Fruit fly (Drosophila melanogaster) whole organism, prepupa: ENCODE data around the gene Oseg4.

Source experiments
- CG10631 ChIP-seq: fragments of 200-800 bp; sonication (Bioruptor generic); optimal IDR thresholded peaks from 2 replicates; lab custom pipeline; 2016; ENCODE audit warnings: missing biosample characterization, missing genetic modification characterization
- CG10669 ChIP-seq: fragments of 200-800 bp; sonication (Bioruptor generic); optimal IDR thresholded peaks from 3 replicates; lab custom pipeline; 2018; ENCODE audit warnings: missing biosample characterization, mild to moderate bottlenecking, missing genetic modification characterization, moderate library complexity
- CG11902 ChIP-seq: fragments of 200-800 bp; sonication (Bioruptor generic); optimal IDR thresholded peaks from 3 replicates; lab custom pipeline; 2016; ENCODE audit warnings: missing biosample characterization, missing genetic modification characterization
- CG15336 ChIP-seq: fragments of 200-800 bp; sonication (Bioruptor generic); IDR thresholded peaks from 2 replicates; pipeline ENCODE4 v1.3.6; 2022; ENCODE audit warnings: missing biosample characterization, missing genetic modification characterization
- CG1621 ChIP-seq: fragments of 200-800 bp; sonication (Bioruptor generic); optimal IDR thresholded peaks from 3 replicates; lab custom pipeline; 2018; ENCODE audit warnings: missing biosample characterization, mild to moderate bottlenecking, missing genetic modification characterization
- CG16779 ChIP-seq: fragments of 200-800 bp; sonication (Bioruptor generic); optimal IDR thresholded peaks from 3 replicates; lab custom pipeline; 2017; ENCODE audit warnings: missing biosample characterization, mild to moderate bottlenecking, missing genetic modification characterization
- CG3032 ChIP-seq: fragments of 200-800 bp; optimal IDR thresholded peaks from 2 replicates; lab custom pipeline; 2019; ENCODE audit warnings: missing biosample characterization, mild to moderate bottlenecking, missing genetic modification characterization, moderate library complexity
- CG31627 ChIP-seq: fragments of 200-800 bp; sonication (Bioruptor generic); optimal IDR thresholded peaks from 3 replicates; lab custom pipeline; 2016; ENCODE audit warnings: missing biosample characterization, missing genetic modification characterization
- CG32006 ChIP-seq: fragments of 200-800 bp; sonication (Bioruptor generic); optimal IDR thresholded peaks from 3 replicates; lab custom pipeline; 2017; ENCODE audit warnings: missing biosample characterization, mild to moderate bottlenecking, missing genetic modification characterization
- CG34406 ChIP-seq: fragments of 200-800 bp; sonication (Bioruptor generic); optimal IDR thresholded peaks from 3 replicates; lab custom pipeline; 2016; ENCODE audit warnings: missing biosample characterization, missing genetic modification characterization
- CG4318 ChIP-seq: fragments of 200-800 bp; sonication (Bioruptor generic); optimal IDR thresholded peaks from 3 replicates; lab custom pipeline; 2017; ENCODE audit warnings: missing biosample characterization, mild to moderate bottlenecking, missing genetic modification characterization
- CG6163 ChIP-seq: fragments of 200-800 bp; sonication (Bioruptor generic); IDR thresholded peaks from 3 replicates; pipeline ENCODE4 v1.3.6; 2022; ENCODE audit warnings: missing biosample characterization, missing genetic modification characterization
- CG6276 ChIP-seq: fragments of 200-800 bp; sonication (Bioruptor generic); optimal IDR thresholded peaks from 2 replicates; lab custom pipeline; 2017; ENCODE audit warnings: missing biosample characterization, mild to moderate bottlenecking, missing genetic modification characterization
- CG6808 ChIP-seq: fragments of 200-800 bp; sonication (Bioruptor generic); optimal IDR thresholded peaks from 3 replicates; lab custom pipeline; 2017; ENCODE audit warnings: missing biosample characterization, missing genetic modification characterization, mild to moderate bottlenecking, moderate library complexity, missing genetic modification reagents
- CG6854 ChIP-seq: fragments of 200-800 bp; sonication (Bioruptor generic); optimal IDR thresholded peaks from 2 replicates; lab custom pipeline; 2017; ENCODE audit warnings: missing biosample characterization, mild to moderate bottlenecking, missing genetic modification characterization
- CG7368 ChIP-seq: fragments of 200-800 bp; sonication (Bioruptor generic); optimal IDR thresholded peaks from 3 replicates; lab custom pipeline; 2016; ENCODE audit warnings: missing biosample characterization, missing genetic modification characterization
- CG8119 ChIP-seq: fragments of 200-800 bp; sonication (Bioruptor generic); IDR thresholded peaks from 3 replicates; pipeline ENCODE4 v1.3.6; 2022; ENCODE audit warnings: missing biosample characterization, missing genetic modification characterization
- CG8319 ChIP-seq: fragments of 200-800 bp; sonication (Bioruptor generic); optimal IDR thresholded peaks from 3 replicates; lab custom pipeline; 2016; ENCODE audit warnings: missing biosample characterization, missing genetic modification characterization
- CG8632 ChIP-seq: fragments of 200-800 bp; sonication (Bioruptor generic); optimal IDR thresholded peaks from 3 replicates; lab custom pipeline; 2016; ENCODE audit warnings: missing biosample characterization, missing genetic modification characterization
- CG9139 ChIP-seq: fragments of 200-800 bp; sonication (Bioruptor generic); optimal IDR thresholded peaks from 3 replicates; lab custom pipeline; 2017; ENCODE audit warnings: missing biosample characterization, mild to moderate bottlenecking, missing genetic modification characterization
- Eip75B ChIP-seq: fragments of 200-800 bp; sonication (Bioruptor generic); optimal IDR thresholded peaks from 3 replicates; lab custom pipeline; 2016; ENCODE audit warnings: missing biosample characterization, missing genetic modification characterization
- Eip78C ChIP-seq: fragments of 200-800 bp; sonication (Bioruptor generic); peaks from one replicate; lab custom pipeline; 2016; ENCODE audit warnings: missing biosample characterization, missing genetic modification characterization
- Eip93F ChIP-seq: fragments of 200-800 bp; sonication (Bioruptor generic); optimal IDR thresholded peaks from 2 replicates; lab custom pipeline; 2016; ENCODE audit warnings: missing biosample characterization, mild to moderate bottlenecking, missing genetic modification characterization
- Ets96B ChIP-seq: fragments of 200-800 bp; optimal IDR thresholded peaks from 2 replicates; lab custom pipeline; 2019; ENCODE audit warnings: missing biosample characterization, mild to moderate bottlenecking, missing genetic modification characterization, moderate library complexity
- Hr38 ChIP-seq: sonication (Bioruptor generic); optimal IDR thresholded peaks from 2 replicates; lab custom pipeline; 2016; ENCODE audit warnings: missing biosample characterization, missing genetic modification characterization
- Hr39 ChIP-seq: fragments of 200-800 bp; sonication (Bioruptor generic); optimal IDR thresholded peaks from 2 replicates; lab custom pipeline; 2016; ENCODE audit warnings: missing biosample characterization, missing genetic modification characterization
- Hr4 ChIP-seq: fragments of 200-800 bp; sonication (Bioruptor generic); optimal IDR thresholded peaks from 3 replicates; lab custom pipeline; 2016; ENCODE audit warnings: missing biosample characterization, missing genetic modification characterization
- Lpt ChIP-seq: fragments of 200-800 bp; sonication (Bioruptor generic); optimal IDR thresholded peaks from 3 replicates; lab custom pipeline; 2016; ENCODE audit warnings: missing biosample characterization, missing genetic modification characterization
- OdsH ChIP-seq: fragments of 200-800 bp; sonication (Bioruptor generic); optimal IDR thresholded peaks from 3 replicates; lab custom pipeline; 2016; ENCODE audit warnings: missing biosample characterization, missing genetic modification characterization
- Sox14 ChIP-seq: fragments of 200-800 bp; sonication (Bioruptor generic); optimal IDR thresholded peaks from 3 replicates; lab custom pipeline; 2016; ENCODE audit warnings: missing biosample characterization, missing genetic modification characterization
- Sox15 ChIP-seq: fragments of 200-800 bp; sonication (Bioruptor generic); optimal IDR thresholded peaks from 3 replicates; lab custom pipeline; 2016; ENCODE audit warnings: missing biosample characterization, missing genetic modification characterization
- acj6 ChIP-seq: fragments of 200-800 bp; sonication (Bioruptor generic); optimal IDR thresholded peaks from 3 replicates; lab custom pipeline; 2016; ENCODE audit warnings: missing biosample characterization, missing genetic modification characterization
- dac ChIP-seq: fragments of 200-800 bp; sonication (Bioruptor generic); optimal IDR thresholded peaks from 2 replicates; lab custom pipeline; 2017; ENCODE audit warnings: missing biosample characterization, mild to moderate bottlenecking, missing genetic modification characterization
- dsx ChIP-seq: fragments of 200-800 bp; optimal IDR thresholded peaks from 3 replicates; lab custom pipeline; 2019; ENCODE audit warnings: missing biosample characterization, mild to moderate bottlenecking, missing genetic modification characterization, moderate library complexity; ENCODE audit not compliant: poor library complexity, severe bottlenecking
- eg ChIP-seq: fragments of 200-800 bp; sonication (Bioruptor generic); IDR thresholded peaks from 3 replicates; pipeline ENCODE4 v1.3.6; 2022; ENCODE audit warnings: missing biosample characterization, missing genetic modification characterization
- esn ChIP-seq: fragments of 200-800 bp; sonication (Bioruptor generic); optimal IDR thresholded peaks from 2 replicates; lab custom pipeline; 2016; ENCODE audit warnings: missing biosample characterization, mild to moderate bottlenecking, missing genetic modification characterization, moderate library complexity
- fd59A ChIP-seq: fragments of 200-800 bp; sonication (Bioruptor generic); optimal IDR thresholded peaks from 2 replicates; lab custom pipeline; 2017; ENCODE audit warnings: missing biosample characterization, mild to moderate bottlenecking, missing genetic modification characterization, missing genetic modification reagents
- fkh ChIP-seq: fragments of 200-800 bp; sonication (Bioruptor generic); optimal IDR thresholded peaks from 3 replicates; lab custom pipeline; 2017; ENCODE audit warnings: missing biosample characterization, mild to moderate bottlenecking, missing genetic modification characterization, moderate library complexity
- net ChIP-seq: fragments of 200-800 bp; sonication (Bioruptor generic); optimal IDR thresholded peaks from 3 replicates; lab custom pipeline; 2016; ENCODE audit warnings: missing biosample characterization, missing genetic modification characterization
- salr ChIP-seq, 2 experiments: fragments of 200-800 bp; sonication (Bioruptor generic); optimal IDR thresholded peaks; 3 replicates each; lab custom pipeline; 2016 to 2018; ENCODE audit warnings: missing biosample characterization in 2 of 2, missing genetic modification characterization in 2 of 2, mild to moderate bottlenecking in 1 of 2
- ss ChIP-seq, 2 experiments: fragments of 200-800 bp; sonication (Bioruptor generic); optimal IDR thresholded peaks; 2 replicates in 1 of 2; 3 replicates in 1 of 2; lab custom pipeline; 2017 to 2018; ENCODE audit warnings: mild to moderate bottlenecking in 2 of 2, missing biosample characterization in 2 of 2, missing genetic modification characterization in 2 of 2, moderate library complexity in 1 of 2
- svp ChIP-seq: fragments of 200-800 bp; sonication (Bioruptor generic); peaks from one replicate; lab custom pipeline; 2016; ENCODE audit warnings: missing biosample characterization, missing genetic modification characterization
- vri ChIP-seq: fragments of 200-800 bp; sonication (Bioruptor generic); optimal IDR thresholded peaks from 3 replicates; lab custom pipeline; 2016; ENCODE audit warnings: missing biosample characterization, mild to moderate bottlenecking, missing genetic modification characterization

Gene Oseg4

DNA sequence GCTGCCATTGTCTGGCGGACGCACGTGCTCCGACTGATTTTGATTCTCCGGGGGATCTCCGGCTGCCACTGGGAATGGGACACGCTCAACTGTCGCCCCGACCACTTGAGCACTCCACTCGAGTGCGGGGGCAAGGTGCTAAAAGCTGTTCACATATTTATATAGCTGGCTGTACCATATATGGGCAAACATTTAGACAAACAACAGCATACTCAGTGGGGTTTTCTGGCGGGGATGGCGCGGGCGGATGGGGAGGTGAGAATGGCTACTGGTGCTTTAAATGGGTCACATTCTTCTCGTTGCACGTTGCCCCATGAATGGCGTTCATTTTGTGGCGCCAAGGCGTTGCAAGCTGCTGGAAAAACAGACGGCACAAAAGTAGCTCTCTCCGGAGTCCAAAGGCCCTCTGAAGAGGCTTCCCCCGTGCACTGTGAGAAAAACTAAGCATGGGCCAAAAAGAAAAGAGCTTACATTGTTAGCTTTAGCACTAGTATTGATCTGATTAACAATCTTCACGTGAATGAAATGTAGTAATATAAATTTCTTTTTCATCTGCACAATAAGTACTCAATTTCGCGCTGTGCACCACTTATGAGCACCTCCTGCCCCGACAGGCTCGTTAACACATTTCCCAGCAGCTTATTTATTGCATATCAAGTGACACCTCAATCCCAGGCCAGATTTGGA, 44.7 kb downstream of the Oseg4 start (continued):
- TF ChIP-seq dac (GFP tag; lab: Kevin White, UChicago): peak; percentile 18
- TF ChIP-seq esn (GFP tag; lab: Kevin White, UChicago): peak; percentile 64
- TF ChIP-seq CG9139 (GFP tag; lab: Kevin White, UChicago): peak; percentile 67
- TF ChIP-seq CG3032 (tag; lab: Kevin White, UChicago): peak; percentile 78
- peak; percentile 67 for TF ChIP-seq fd59A (GFP tag; lab: Kevin White, UChicago)
- TF ChIP-seq vri: peak; percentile 22
- TF ChIP-seq fkh (GFP tag; lab: Kevin White, UChicago): peak; percentile 80
- TF ChIP-seq CG10669 (GFP tag; lab: Kevin White, UChicago): peak; percentile 81
- peak; percentile 46 for TF ChIP-seq Sox15 (GFP tag; lab: Kevin White, UChicago)
- TF ChIP-seq CG16779 (tag; lab: Kevin White, UChicago): peak; percentile 56
- TF ChIP-seq CG10631 (GFP tag; lab: Kevin White, UChicago): peak; percentile 77
- no peak for TF ChIP-seq CG6854 (GFP tag; lab: Kevin White, UChicago)
- TF ChIP-seq Hr38: no peak
- peak; percentile 75 for TF ChIP-seq Sox14
- peak; percentile 73 for TF ChIP-seq CG6276 (GFP tag; lab: Kevin White, UChicago)
- peak; percentile 78 for TF ChIP-seq acj6 (GFP tag; lab: Kevin White, UChicago)
- peak; percentile 48 for TF ChIP-seq CG8632 (GFP tag; lab: Kevin White, UChicago)
- TF ChIP-seq CG11902: peak; percentile 67
- peak; percentile 88 for TF ChIP-seq CG6163 (GFP tag; lab: Robert Waterston, UW)
- peak; percentile 61 for TF ChIP-seq CG31627 (GFP tag; lab: Kevin White, UChicago)
- TF ChIP-seq net (GFP tag; lab: Kevin White, UChicago): peak; percentile 70
- peak; percentile 72 for TF ChIP-seq CG7368 (GFP tag; lab: Kevin White, UChicago)
- peak; percentile 39 for TF ChIP-seq Lpt (GFP tag; lab: Kevin White, UChicago)
- TF ChIP-seq Hr39 (GFP tag; lab: Kevin White, UChicago): peak; percentile 66
- TF ChIP-seq Eip93F (GFP tag; lab: Kevin White, UChicago): no peak
- TF ChIP-seq CG34406 (GFP tag; lab: Kevin White, UChicago): peak; percentile 51
- TF ChIP-seq salr (GFP tag; optimal IDR thresholded peaks at IDR 0.05; lab: Kevin White, UChicago): peak; percentile 55 to 73

DNA sequence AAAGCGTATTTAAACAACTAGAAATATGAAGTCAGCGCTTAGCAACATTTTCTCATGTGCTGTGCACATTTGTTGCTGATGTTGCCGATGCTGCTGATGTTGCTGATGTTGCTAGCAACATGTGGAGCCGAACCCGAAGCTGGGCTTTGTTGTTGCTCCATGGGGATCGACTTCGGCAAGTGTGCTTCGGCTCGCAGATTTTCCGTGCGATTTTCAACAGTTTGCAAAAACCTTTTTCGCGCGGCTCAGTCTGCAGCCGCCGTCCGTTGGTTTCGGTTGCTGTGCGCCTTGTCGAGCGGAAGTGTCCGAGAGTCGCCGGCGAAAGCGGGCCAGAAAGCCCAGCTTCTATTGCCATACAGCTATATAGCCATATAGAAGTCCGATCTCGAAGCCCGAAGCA, 47.0 kb downstream of the Oseg4 start:
- TF ChIP-seq CG3032 (tag; lab: Kevin White, UChicago) (no peak), CG1621 (tag; lab: Kevin White, UChicago) (peak; percentile 46), Eip78C (peak; percentile 49), CG32006 (no peak), Hr38 (no peak), OdsH (GFP tag; lab: Kevin White, UChicago) (no peak), svp (GFP tag; lab: Kevin White, UChicago) (peak; percentile 20), CG10669 (GFP tag; lab: Kevin White, UChicago) (no peak), eg (GFP tag; lab: Robert Waterston, UW) (peak; percentile 34; the same call in 1 of the 3 replicates), Eip75B (GFP tag; lab: Kevin White, UChicago) (peak; percentile 11), CG6163 (GFP tag; lab: Robert Waterston, UW) (peak; percentile 44; the same call in 2 of the 3 replicates)
- TF ChIP-seq, all 60 proteins: peak for 6

DNA sequence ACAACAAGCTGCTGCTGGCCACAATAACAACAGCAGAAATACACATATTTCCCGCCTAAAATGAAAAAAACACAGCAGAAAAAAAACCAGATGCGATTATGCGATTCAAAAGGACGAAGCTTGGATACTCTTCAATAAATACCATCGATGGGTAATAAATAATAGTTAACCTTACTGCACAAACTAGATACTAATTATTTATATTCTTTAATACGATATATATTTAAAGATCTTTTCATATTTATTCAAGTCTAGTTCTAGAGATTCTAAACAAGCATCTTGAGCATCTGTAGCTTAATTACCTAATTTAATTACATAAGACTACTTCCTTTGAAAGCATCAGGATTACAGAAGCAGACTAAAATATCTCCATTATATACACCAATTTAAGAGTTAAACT, 47.4 kb downstream of the Oseg4 start:
- TF ChIP-seq CG34406 (GFP tag; lab: Kevin White, UChicago): no peak
- peak; percentile 17 for TF ChIP-seq Ets96B
- no peak for TF ChIP-seq CG8319 (GFP tag; lab: Kevin White, UChicago)
- peak; percentile 55 for TF ChIP-seq CG6276 (GFP tag; lab: Kevin White, UChicago)
- TF ChIP-seq OdsH (GFP tag; lab: Kevin White, UChicago): peak; percentile 8
- TF ChIP-seq Lpt (GFP tag; lab: Kevin White, UChicago): peak; percentile 10
- TF ChIP-seq CG4318 (GFP tag; lab: Kevin White, UChicago): peak; percentile 39
- peak; percentile 58 for TF ChIP-seq CG8119
- TF ChIP-seq salr (GFP tag; optimal IDR thresholded peaks at IDR 0.05; lab: Kevin White, UChicago): peak in 1 of 2 experiments; percentile 19
- peak; percentile 14 for TF ChIP-seq CG10631 (GFP tag; lab: Kevin White, UChicago)
- peak; percentile 64 for TF ChIP-seq Hr4 (GFP tag; lab: Kevin White, UChicago)
- peak; percentile 61 for TF ChIP-seq CG15336 (GFP tag; lab: Robert Waterston, UW)
- peak; percentile 81 for TF ChIP-seq CG32006
- no peak for TF ChIP-seq dsx (GFP tag; lab: Kevin White, UChicago)
- TF ChIP-seq ss (GFP tag; optimal IDR thresholded peaks at IDR 0.05; lab: Kevin White, UChicago): no peak
- peak; percentile 72 for TF ChIP-seq Eip78C
- TF ChIP-seq acj6 (GFP tag; lab: Kevin White, UChicago): peak; percentile 23
- peak; percentile 15 for TF ChIP-seq CG6808 (GFP tag; lab: Kevin White, UChicago)
- TF ChIP-seq, all 60 proteins: peak for 14
